Worm (Caenorhabditis elegans) whole organism, young adult: Measurements from ENCODE around the gene F26F2.11.

ENCODE experiments used
- C17E4.6 ChIP-seq: fragments of 200-800 bp; sonication (Bioruptor generic); IDR thresholded peaks from 2 replicates; pipeline ENCODE4 v1.3.6; 2022; ENCODE audit warnings: missing genetic modification reagents, missing genetic modification characterization, missing compliant biosample characterization
- F10E7.11 ChIP-seq: sonication (generic microtip); optimal IDR thresholded peaks from 2 replicates; lab custom pipeline; 2017; ENCODE audit warnings: mild to moderate bottlenecking, missing genetic modification characterization, moderate library complexity, missing compliant biosample characterization
- F33H1.4 ChIP-seq: fragments of 200-800 bp; sonication (Bioruptor generic); IDR thresholded peaks from 2 replicates; pipeline ENCODE4 v1.3.6; 2022; ENCODE audit warnings: missing genetic modification reagents, missing genetic modification characterization, missing compliant biosample characterization
- F57C9.4 ChIP-seq: sonication (generic microtip); optimal IDR thresholded peaks from 2 replicates; lab custom pipeline; 2017; ENCODE audit warnings: mild to moderate bottlenecking, missing genetic modification characterization, missing compliant biosample characterization
- T26A5.8 ChIP-seq: sonication (generic microtip); optimal IDR thresholded peaks from 2 replicates; lab custom pipeline; 2016; ENCODE audit warnings: missing genetic modification characterization, missing compliant biosample characterization
- Y53F4B.3 ChIP-seq: fragments of 200-800 bp; sonication (Bioruptor generic); IDR thresholded peaks from 2 replicates; pipeline ENCODE4 v1.3.6; 2022; ENCODE audit warnings: missing genetic modification reagents, missing genetic modification characterization, missing compliant biosample characterization
- Y67H2A.10 ChIP-seq: fragments of 200-800 bp; sonication (Bioruptor generic); conservative IDR thresholded peaks from 2 replicates; pipeline ENCODE4 v1.3.6; 2022; ENCODE audit warnings: missing genetic modification reagents, missing genetic modification characterization, missing compliant biosample characterization
- Y79H2A.3 ChIP-seq: fragments of 200-800 bp; sonication (Bioruptor generic); conservative IDR thresholded peaks from 2 replicates; pipeline ENCODE4 v1.3.6; 2022; ENCODE audit warnings: missing genetic modification reagents, missing genetic modification characterization, missing compliant biosample characterization
- Y95B8A.8 ChIP-seq: fragments of 200-800 bp; sonication (Bioruptor generic); IDR thresholded peaks from 2 replicates; pipeline ENCODE4 v1.3.6; 2022; ENCODE audit warnings: missing genetic modification reagents, missing genetic modification characterization, missing compliant biosample characterization
- aptf-3 ChIP-seq: fragments of 200-800 bp; sonication (Bioruptor generic); IDR thresholded peaks from 2 replicates; pipeline ENCODE4 v1.3.6; 2022; ENCODE audit warnings: missing genetic modification characterization, missing compliant biosample characterization
- attf-3 ChIP-seq: fragments of 200-800 bp; sonication (Bioruptor generic); conservative IDR thresholded peaks from 2 replicates; pipeline ENCODE4 v1.3.6; 2022; ENCODE audit warnings: missing genetic modification reagents, missing genetic modification characterization, missing compliant biosample characterization
- attf-5 ChIP-seq: fragments of 200-800 bp; sonication (Bioruptor generic); optimal IDR thresholded peaks from 2 replicates; lab custom pipeline; 2018; ENCODE audit warnings: mild to moderate bottlenecking, missing genetic modification characterization, missing compliant biosample characterization
- attf-6 ChIP-seq: fragments of 200-800 bp; sonication (Bioruptor generic); IDR thresholded peaks from 2 replicates; pipeline ENCODE4 v1.3.6; 2022; ENCODE audit warnings: missing genetic modification reagents, missing genetic modification characterization, missing compliant biosample characterization
- bed-2 ChIP-seq: fragments of 200-800 bp; sonication (Bioruptor generic); IDR thresholded peaks from 2 replicates; pipeline ENCODE4 v1.3.6; 2022; ENCODE audit warnings: missing genetic modification reagents, missing genetic modification characterization, missing compliant biosample characterization
- dox-1 ChIP-seq: fragments of 200-800 bp; sonication (Bioruptor generic); IDR thresholded peaks from 2 replicates; pipeline ENCODE4 v1.3.6; 2022; ENCODE audit warnings: missing genetic modification reagents, missing genetic modification characterization, missing compliant biosample characterization
- efl-1 ChIP-seq: fragments of 150-350 bp; optimal IDR thresholded peaks from 2 replicates; lab custom pipeline; 2014; ENCODE audit warnings: missing biosample characterization, missing genetic modification reagents, missing genetic modification characterization
- egl-18 ChIP-seq: fragments of 200-800 bp; sonication (Bioruptor generic); IDR thresholded peaks from 2 replicates; pipeline ENCODE4 v1.3.6; 2022; ENCODE audit warnings: missing genetic modification reagents, missing genetic modification characterization, missing compliant biosample characterization
- fkh-3 ChIP-seq: sonication (generic microtip); optimal IDR thresholded peaks from 2 replicates; lab custom pipeline; 2016; ENCODE audit warnings: mild to moderate bottlenecking, missing genetic modification characterization, missing compliant biosample characterization
- hmg-20 ChIP-seq: fragments of 200-800 bp; sonication (Bioruptor generic); IDR thresholded peaks from 2 replicates; pipeline ENCODE4 v1.3.6; 2022; ENCODE audit warnings: missing genetic modification reagents, missing genetic modification characterization, missing compliant biosample characterization
- lin-54 ChIP-seq: fragments of 200-800 bp; sonication (Bioruptor generic); optimal IDR thresholded peaks from 2 replicates; lab custom pipeline; 2018; ENCODE audit warnings: mild to moderate bottlenecking, missing genetic modification characterization, missing compliant biosample characterization
- lsy-27 ChIP-seq: sonication (generic microtip); optimal IDR thresholded peaks from 2 replicates; lab custom pipeline; 2017; ENCODE audit warnings: missing genetic modification characterization, mild to moderate bottlenecking, missing compliant biosample characterization, antibody characterized with exemption, missing genotype, borderline replicate concordance; ENCODE audit not compliant: insufficient read depth
- madf-8 ChIP-seq: fragments of 200-800 bp; sonication (Bioruptor generic); conservative IDR thresholded peaks from 2 replicates; pipeline ENCODE4 v1.3.6; 2022; ENCODE audit warnings: missing genetic modification reagents, missing genetic modification characterization, missing compliant biosample characterization
- mel-28 ChIP-seq: sonication (generic microtip); optimal IDR thresholded peaks from 2 replicates; lab custom pipeline; 2016; ENCODE audit warnings: borderline replicate concordance, mild to moderate bottlenecking, missing genetic modification characterization, missing compliant biosample characterization
- pbrm-1 ChIP-seq: fragments of 200-800 bp; sonication (Bioruptor generic); IDR thresholded peaks from 2 replicates; pipeline ENCODE4 v1.3.6; 2022; ENCODE audit warnings: missing genetic modification reagents, missing genetic modification characterization, missing compliant biosample characterization
- rcor-1 ChIP-seq: fragments of 200-800 bp; sonication (Bioruptor generic); IDR thresholded peaks from 2 replicates; pipeline ENCODE4 v1.3.6; 2022; ENCODE audit warnings: missing genetic modification reagents, missing genetic modification characterization, missing compliant biosample characterization
- repo-1 ChIP-seq: sonication (generic microtip); optimal IDR thresholded peaks from 2 replicates; lab custom pipeline; 2017; ENCODE audit warnings: mild to moderate bottlenecking, missing genetic modification characterization, missing compliant biosample characterization
- snpc-1.1 ChIP-seq: sonication (generic microtip); optimal IDR thresholded peaks from 2 replicates; lab custom pipeline; 2017; ENCODE audit warnings: missing genetic modification characterization, mild to moderate bottlenecking, missing compliant biosample characterization, antibody characterized with exemption, moderate library complexity, missing genotype, missing genetic modification reagents; ENCODE audit not compliant: insufficient read depth
- snpc-1.3 ChIP-seq: sonication (generic microtip); optimal IDR thresholded peaks from 2 replicates; lab custom pipeline; 2017; ENCODE audit warnings: missing genetic modification characterization, mild to moderate bottlenecking, missing compliant biosample characterization, antibody characterized with exemption, moderate library complexity, missing genotype, missing genetic modification reagents; ENCODE audit not compliant: insufficient read depth
- snpc-3.4 ChIP-seq: sonication (generic microtip); optimal IDR thresholded peaks from 2 replicates; lab custom pipeline; 2017; ENCODE audit warnings: missing genetic modification characterization, mild to moderate bottlenecking, missing compliant biosample characterization, antibody characterized with exemption, moderate library complexity, missing genotype, missing genetic modification reagents
- tbx-9 ChIP-seq: sonication (generic microtip); optimal IDR thresholded peaks from 2 replicates; lab custom pipeline; 2016; ENCODE audit warnings: borderline replicate concordance, missing genetic modification characterization, inconsistent platforms, missing compliant biosample characterization
- xnd-1 ChIP-seq: sonication (generic microtip); optimal IDR thresholded peaks from 2 replicates; lab custom pipeline; 2016; ENCODE audit warnings: missing genotype, missing genetic modification reagents, missing genetic modification characterization, missing compliant biosample characterization
- ztf-25 ChIP-seq: fragments of 200-800 bp; sonication (Bioruptor generic); IDR thresholded peaks from 2 replicates; pipeline ENCODE4 v1.3.6; 2022; ENCODE audit warnings: missing genetic modification reagents, missing genetic modification characterization, missing compliant biosample characterization
- ztf-26 ChIP-seq: sonication (generic microtip); optimal IDR thresholded peaks from 2 replicates; lab custom pipeline; 2017; ENCODE audit warnings: missing genetic modification characterization, missing compliant biosample characterization
- ztf-3 ChIP-seq: fragments of 200-800 bp; sonication (Bioruptor generic); optimal IDR thresholded peaks from 2 replicates; lab custom pipeline; 2018; ENCODE audit warnings: mild to moderate bottlenecking, missing genetic modification characterization, missing compliant biosample characterization

F26F2.11 gene

DNA sequence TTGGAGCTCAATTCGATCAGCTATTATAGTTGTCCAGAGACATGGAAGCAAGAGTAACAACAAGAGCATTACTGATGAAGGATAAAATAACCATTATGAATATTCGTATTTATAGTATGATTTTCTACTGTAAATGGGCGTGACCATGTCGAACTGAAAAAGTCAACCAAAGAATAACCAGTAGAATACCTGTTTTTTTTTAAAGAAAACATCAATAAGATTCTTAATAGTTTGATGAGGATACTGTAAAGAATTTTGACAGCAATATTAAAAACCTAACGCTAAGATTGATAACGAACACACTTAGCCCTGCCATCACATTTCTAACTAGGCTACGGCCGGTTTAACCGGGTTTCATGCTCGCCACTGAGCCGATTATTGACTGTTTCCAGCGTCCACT is 42.6 kb downstream of the F26F2.11 start, which contains the start of gene vmo-1:
TSS of gene vmo-1 (minus strand) at position 101 of the 400 bp plus-strand sequence.
- TF ChIP-seq Y95B8A.8 (GFP tag; lab: Robert Waterston, UW) (no peak), C17E4.6 (GFP tag; lab: Robert Waterston, UW) (no peak), ztf-25 (GFP tag; lab: Robert Waterston, UW) (no peak), repo-1 (tag; lab: Kevin White, UChicago) (no peak), ztf-3 (GFP tag; lab: Kevin White, UChicago) (no peak), attf-3 (GFP tag; lab: Robert Waterston, UW) (no peak), snpc-1.1 (tag; lab: Kevin White, UChicago) (no peak), snpc-1.3 (tag; lab: Kevin White, UChicago) (no peak), madf-8 (GFP tag; lab: Robert Waterston, UW) (no peak), dox-1 (GFP tag; lab: Robert Waterston, UW) (no peak), fkh-3 (tag; lab: Kevin White, UChicago) (no peak), mel-28 (tag; lab: Kevin White, UChicago) (no peak), egl-18 (GFP tag; lab: Robert Waterston, UW) (no peak), snpc-3.4 (no peak), Y79H2A.3 (no peak)

DNA sequence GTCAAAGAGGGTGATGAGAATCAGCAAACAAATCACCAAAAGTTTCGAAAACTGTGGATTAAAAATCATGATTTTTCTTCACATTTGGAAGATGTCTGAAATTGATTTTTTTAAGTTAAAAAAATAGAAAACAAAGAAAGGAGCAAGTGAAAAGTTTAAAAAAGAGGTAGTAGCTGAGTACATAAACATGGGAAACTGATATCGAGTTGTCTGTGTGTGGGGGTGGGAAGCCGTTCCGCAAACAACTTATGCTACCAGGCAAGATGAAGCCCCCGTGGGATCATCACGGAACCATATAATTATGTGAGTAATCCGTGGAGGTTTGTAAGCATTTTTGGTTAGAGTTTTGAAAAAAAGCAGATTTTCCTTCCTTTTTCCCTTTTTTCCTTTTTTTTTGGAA is 44.5 kb downstream of the F26F2.11 start, which contains the start of gene Y38H6C.20:
TSS of gene Y38H6C.20 (minus strand) at position 101 of the 400 bp plus-strand sequence.
- TF ChIP-seq F57C9.4 (tag; lab: Kevin White, UChicago), result no peak
- no peak for TF ChIP-seq F10E7.11 (tag; lab: Kevin White, UChicago)
- no peak for TF ChIP-seq ztf-25 (GFP tag; lab: Robert Waterston, UW)
- no peak for TF ChIP-seq xnd-1 (tag; lab: Kevin White, UChicago)
- TF ChIP-seq aptf-3, result no peak
- no peak for TF ChIP-seq tbx-9
- TF ChIP-seq hmg-20 (GFP tag; lab: Robert Waterston, UW), result no peak
- TF ChIP-seq efl-1 (GFP tag; lab: Kevin White, UChicago), result no peak
- no peak for TF ChIP-seq bed-2 (GFP tag; lab: Robert Waterston, UW)
- no peak for TF ChIP-seq snpc-3.4
- no peak for TF ChIP-seq rcor-1 (GFP tag; lab: Robert Waterston, UW)

DNA sequence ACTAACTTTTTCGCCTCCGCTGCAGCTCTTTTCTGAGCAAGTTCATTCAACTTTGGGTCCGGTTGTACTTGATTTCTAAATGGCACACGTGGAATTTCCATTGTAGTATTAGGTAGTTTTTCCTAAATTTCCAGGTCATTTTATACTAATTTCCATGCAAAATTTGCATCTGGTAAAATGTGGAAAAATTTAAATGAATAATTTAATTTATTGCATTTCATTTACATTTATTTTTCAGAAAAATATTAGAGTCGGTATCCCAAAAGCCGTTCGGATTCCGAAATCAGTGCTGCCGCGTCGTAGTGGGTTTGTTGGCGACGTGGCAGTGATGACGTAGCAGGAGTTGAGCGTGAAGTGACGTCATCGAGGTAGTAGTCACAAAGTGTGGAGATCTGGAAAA is 48.5 kb downstream of the F26F2.11 start, which contains the start of gene Y38H6C.18:
TSS of gene Y38H6C.18 (minus strand) at position 101 of the 400 bp plus-strand sequence.
- no peak for TF ChIP-seq Y79H2A.3
- no peak for TF ChIP-seq C17E4.6 (GFP tag; lab: Robert Waterston, UW)
- no peak for TF ChIP-seq Y67H2A.10
- no peak for TF ChIP-seq attf-6 (GFP tag; lab: Robert Waterston, UW)
- TF ChIP-seq lin-54, result no peak
- TF ChIP-seq T26A5.8 (tag; lab: Kevin White, UChicago), result no peak
- no peak for TF ChIP-seq lsy-27 (tag; lab: Kevin White, UChicago)
- no peak for TF ChIP-seq ztf-26 (tag; lab: Kevin White, UChicago)
- no peak for TF ChIP-seq egl-18 (GFP tag; lab: Robert Waterston, UW)
- TF ChIP-seq attf-5 (GFP tag; lab: Kevin White, UChicago), result no peak
- TF ChIP-seq pbrm-1 (GFP tag; lab: Robert Waterston, UW), result no peak
- TF ChIP-seq Y53F4B.3 (GFP tag; lab: Robert Waterston, UW), result no peak
- TF ChIP-seq F33H1.4, result no peak
